Fruit fly (Drosophila melanogaster) whole organism, wandering third instar larva: Measurements from ENCODE around the gene gd.

Source experiments
- CG9705 ChIP-seq: fragments of 200-800 bp; sonication (Bioruptor generic); optimal IDR thresholded peaks from 2 replicates; lab custom pipeline; 2018; ENCODE audit warnings: missing biosample characterization, mild to moderate bottlenecking, missing genetic modification characterization
- CrebA ChIP-seq: fragments of 200-800 bp; sonication (Bioruptor generic); optimal IDR thresholded peaks from 2 replicates; lab custom pipeline; 2016; ENCODE audit warnings: missing biosample characterization, mild to moderate bottlenecking, missing genetic modification characterization, borderline replicate concordance
- Dfd ChIP-seq: fragments of >200 bp; optimal IDR thresholded peaks from 2 replicates; lab custom pipeline; 2017; ENCODE audit warnings: missing biosample characterization, missing genetic modification characterization
- GATAd ChIP-seq: sonication (Bioruptor generic); optimal IDR thresholded peaks from 2 replicates; lab custom pipeline; 2016; ENCODE audit warnings: missing biosample characterization, missing genetic modification characterization
- Hnf4 ChIP-seq: fragments of 200-800 bp; sonication (Bioruptor generic); optimal IDR thresholded peaks from 2 replicates; lab custom pipeline; 2016; ENCODE audit warnings: missing biosample characterization, mild to moderate bottlenecking, missing genetic modification characterization
- Hr78 ChIP-seq: fragments of >200 bp; optimal IDR thresholded peaks from 2 replicates; lab custom pipeline; 2017; ENCODE audit warnings: missing biosample characterization, missing genetic modification characterization
- Hr83 ChIP-seq: fragments of 200-300 bp; sonication (Bioruptor generic); optimal IDR thresholded peaks from 2 replicates; lab custom pipeline; 2016; ENCODE audit warnings: missing biosample characterization, mild to moderate bottlenecking, missing genetic modification characterization, moderate library complexity; ENCODE audit not compliant: poor library complexity, severe bottlenecking
- Jra ChIP-seq: sonication (Bioruptor generic); optimal IDR thresholded peaks from 2 replicates; lab custom pipeline; 2016; ENCODE audit warnings: missing biosample characterization, missing genetic modification characterization
- Mio ChIP-seq: sonication (Bioruptor generic); optimal IDR thresholded peaks from 2 replicates; lab custom pipeline; 2016; ENCODE audit warnings: missing biosample characterization, missing genetic modification characterization
- Myc ChIP-seq: fragments of >200 bp; optimal IDR thresholded peaks from 2 replicates; lab custom pipeline; 2017
- N ChIP-seq: fragments of >200 bp; optimal IDR thresholded peaks from 2 replicates; lab custom pipeline; 2018; ENCODE audit warnings: missing biosample characterization, missing external identifiers, missing genetic modification characterization
- OdsH ChIP-seq: fragments of 200-800 bp; sonication (Bioruptor generic); optimal IDR thresholded peaks from 2 replicates; lab custom pipeline; 2016; ENCODE audit warnings: missing biosample characterization, mild to moderate bottlenecking, missing genetic modification characterization
- Rel ChIP-seq, 2 experiments: fragments of 200-800 bp; sonication (Bioruptor generic) in 1 of 2; optimal IDR thresholded peaks; 2 replicates in 1 of 2; 3 replicates in 1 of 2; lab custom pipeline; 2016 to 2019; ENCODE audit warnings: mild to moderate bottlenecking in 2 of 2, missing biosample characterization in 2 of 2, missing genetic modification characterization in 2 of 2, moderate library complexity in 1 of 2
- Sp1 ChIP-seq: fragments of 200-800 bp; sonication (Bioruptor generic); optimal IDR thresholded peaks from 3 replicates; lab custom pipeline; 2019; ENCODE audit warnings: missing biosample characterization, mild to moderate bottlenecking, missing genetic modification characterization, moderate library complexity
- Vsx2 ChIP-seq: fragments of 200-300, 225-300 bp; sonication (Bioruptor generic); optimal IDR thresholded peaks from 2 replicates; lab custom pipeline; 2018; ENCODE audit warnings: missing biosample characterization, missing genetic modification characterization; ENCODE audit not compliant: partially characterized antibody
- brk ChIP-seq: fragments of 200-800 bp; sonication (Bioruptor generic); optimal IDR thresholded peaks from 2 replicates; lab custom pipeline; 2016; ENCODE audit warnings: missing biosample characterization, mild to moderate bottlenecking, missing genetic modification characterization
- dl ChIP-seq, 2 experiments: fragments of 175-275, 200-275 bp in 1 of 2; fragments of 200-275 bp in 1 of 2; sonication (Bioruptor generic); optimal IDR thresholded peaks; lab custom pipeline; 2018; ENCODE audit warnings: mild to moderate bottlenecking in 2 of 2, missing biosample characterization in 2 of 2, missing genetic modification characterization in 2 of 2, moderate library complexity in 2 of 2; ENCODE audit not compliant: partially characterized antibody in 2 of 2, insufficient read depth in 1 of 2
- dmrt93B ChIP-seq: fragments of 200-800 bp; sonication (Bioruptor generic); optimal IDR thresholded peaks from 2 replicates; lab custom pipeline; 2018; ENCODE audit warnings: missing biosample characterization, mild to moderate bottlenecking, missing genetic modification characterization
- dsf ChIP-seq: sonication (Bioruptor generic); optimal IDR thresholded peaks from 2 replicates; lab custom pipeline; 2016; ENCODE audit warnings: missing biosample characterization, missing genetic modification characterization, borderline replicate concordance
- ey ChIP-seq: fragments of 200-800 bp; sonication (Bioruptor generic); optimal IDR thresholded peaks from 2 replicates; lab custom pipeline; 2016; ENCODE audit warnings: missing biosample characterization, missing genetic modification characterization
- fru ChIP-seq: fragments of 200-800 bp; sonication (Bioruptor generic); optimal IDR thresholded peaks from 3 replicates; lab custom pipeline; 2016; ENCODE audit warnings: missing biosample characterization, mild to moderate bottlenecking, missing genetic modification characterization
- h ChIP-seq: fragments of 200-800 bp; sonication (Bioruptor generic); optimal IDR thresholded peaks from 3 replicates; lab custom pipeline; 2016; ENCODE audit warnings: missing biosample characterization, mild to moderate bottlenecking, missing genetic modification characterization
- jim ChIP-seq: fragments of 175-275, 200-325 bp; sonication (Bioruptor generic); optimal IDR thresholded peaks from 2 replicates; lab custom pipeline; 2016; ENCODE audit warnings: missing biosample characterization, mild to moderate bottlenecking, missing genetic modification characterization
- lola ChIP-seq: fragments of >200 bp; optimal IDR thresholded peaks from 2 replicates; lab custom pipeline; 2017; ENCODE audit warnings: missing biosample characterization, missing genetic modification characterization
- pan ChIP-seq: fragments of >200 bp; optimal IDR thresholded peaks from 2 replicates; lab custom pipeline; 2017
- psq ChIP-seq: fragments of 200-800 bp; sonication (Bioruptor generic); optimal IDR thresholded peaks from 3 replicates; lab custom pipeline; 2017; ENCODE audit warnings: missing biosample characterization, mild to moderate bottlenecking, missing genetic modification characterization, moderate library complexity
- rgr ChIP-seq: fragments of 200-800 bp; sonication (Bioruptor generic); optimal IDR thresholded peaks from 3 replicates; lab custom pipeline; 2016; ENCODE audit warnings: missing biosample characterization, mild to moderate bottlenecking, missing genetic modification characterization
- sage ChIP-seq: fragments of 200-800 bp; sonication (Bioruptor generic); optimal IDR thresholded peaks from 2 replicates; lab custom pipeline; 2016; ENCODE audit warnings: missing biosample characterization, mild to moderate bottlenecking, missing genetic modification characterization
- sv ChIP-seq: fragments of 200-800 bp; sonication (Bioruptor generic); optimal IDR thresholded peaks from 3 replicates; lab custom pipeline; 2016; ENCODE audit warnings: missing biosample characterization, missing genetic modification characterization
- usp ChIP-seq: fragments of >200 bp; optimal IDR thresholded peaks from 2 replicates; lab custom pipeline; 2017; ENCODE audit warnings: missing biosample characterization, missing genetic modification characterization

Gene gd

dm6 chrX:11993279-11993678 lies 5.7 kb upstream of the gd start:
- TF ChIP-seq Dfd (no peak), psq (GFP tag; lab: Kevin White, UChicago) (no peak), GATAd (GFP tag; lab: Kevin White, UChicago) (no peak), CrebA (GFP tag; lab: Kevin White, UChicago) (no peak), Myc (lab: Kevin White, UChicago) (no peak), brk (GFP tag; lab: Kevin White, UChicago) (no peak), dsf (GFP tag; lab: Kevin White, UChicago) (no peak), Sp1 (GFP tag; lab: Kevin White, UChicago) (no peak), OdsH (GFP tag; lab: Kevin White, UChicago) (no peak), Mio (no peak), sv (GFP tag; lab: Kevin White, UChicago) (no peak), lola (GFP tag; lab: Kevin White, UChicago) (no peak), Jra (GFP tag; lab: Kevin White, UChicago) (no peak), fru (GFP tag; lab: Kevin White, UChicago) (no peak), sage (GFP tag; lab: Kevin White, UChicago) (no peak), Hr83 (GFP tag; lab: Kevin White, UChicago) (no peak), N (GFP tag; lab: Kevin White, UChicago) (no peak), jim (GFP tag; lab: Kevin White, UChicago) (no peak), rgr (GFP tag; lab: Kevin White, UChicago) (no peak)

- TF ChIP-seq rgr (GFP tag; lab: Kevin White, UChicago) (no peak), dl (GFP tag; optimal IDR thresholded peaks at IDR 0.05; lab: Kevin White, UChicago; ENCODE audit: insufficient read depth in 1 of 2, partially characterized antibody in 2 of 2) (no peak), ey (GFP tag; lab: Kevin White, UChicago) (no peak), dmrt93B (no peak), brk (GFP tag; lab: Kevin White, UChicago) (no peak), Myc (lab: Kevin White, UChicago) (no peak), CG9705 (GFP tag; lab: Kevin White, UChicago) (no peak), GATAd (GFP tag; lab: Kevin White, UChicago) (no peak), lola (GFP tag; lab: Kevin White, UChicago) (no peak), h (GFP tag; lab: Kevin White, UChicago) (no peak), Mio (no peak), sv (GFP tag; lab: Kevin White, UChicago) (no peak), Rel (GFP tag; optimal IDR thresholded peaks at IDR 0.05; lab: Kevin White, UChicago) (no peak), Rel (tag; optimal IDR thresholded peaks at IDR 0.05; lab: Kevin White, UChicago) (no peak)
- TF ChIP-seq, all 38 proteins: peak for 0
These were observed 5.1 kb upstream of the gd start, which contains the start of gene CG18130 for dm6 chrX:11992668-11993067. Gene CG18130 (minus strand): TSS chrX:11992768.

- TF ChIP-seq Hnf4 (GFP tag; lab: Kevin White, UChicago) (no peak), GATAd (GFP tag; lab: Kevin White, UChicago) (no peak), sv (GFP tag; lab: Kevin White, UChicago) (no peak), Hr78 (GFP tag; lab: Kevin White, UChicago) (no peak), Vsx2 (no peak), sage (GFP tag; lab: Kevin White, UChicago) (no peak), dmrt93B (no peak), Hr83 (GFP tag; lab: Kevin White, UChicago) (no peak), CrebA (GFP tag; lab: Kevin White, UChicago) (no peak), pan (lab: Kevin White, UChicago) (no peak), dsf (GFP tag; lab: Kevin White, UChicago) (no peak)
These were observed 1.3 kb upstream of the gd start, which contains the start of gene tsg for dm6 chrX:11988912-11989311. Gene tsg (minus strand): TSS chrX:11988948.

dm6 chrX:11984987-11985386 lies 2.6 kb downstream of the gd start, which contains the start of gene cac:
Gene cac (minus strand): TSS chrX:11985087.
- no peak for TF ChIP-seq fru (GFP tag; lab: Kevin White, UChicago)
- TF ChIP-seq lola (GFP tag; lab: Kevin White, UChicago), result no peak
- TF ChIP-seq Vsx2, result no peak
- TF ChIP-seq Hr83 (GFP tag; lab: Kevin White, UChicago), result no peak
- no peak for TF ChIP-seq usp (GFP tag; lab: Kevin White, UChicago)
- TF ChIP-seq Mio, result no peak
